Fruit fly (Drosophila melanogaster) whole organism, embryonic: ENCODE results near the gene GC.

Experiments
- CG10543 ChIP-seq: fragments of 200-800 bp; sonication (Bioruptor generic); optimal IDR thresholded peaks from 3 replicates; lab custom pipeline; 2017; ENCODE audit warnings: missing biosample characterization, mild to moderate bottlenecking, missing genetic modification characterization, moderate library complexity
- CG12219 ChIP-seq: fragments of 200-800 bp; sonication (Bioruptor generic); optimal IDR thresholded peaks from 3 replicates; lab custom pipeline; 2018; ENCODE audit warnings: missing biosample characterization, mild to moderate bottlenecking, missing genetic modification characterization
- CG13287 ChIP-seq: fragments of 200-800 bp; sonication (Bioruptor generic); IDR thresholded peaks from 2 replicates; pipeline ENCODE4 v1.3.6; 2022; ENCODE audit warnings: missing biosample characterization, missing genetic modification characterization; ENCODE audit not compliant: partially characterized antibody
- CG14050 ChIP-seq: fragments of 200-800 bp; sonication (Bioruptor generic); IDR thresholded peaks from 3 replicates; pipeline ENCODE4 v1.3.6; 2022; ENCODE audit warnings: missing biosample characterization, missing genetic modification characterization
- CG15514 ChIP-seq: fragments of 200-800 bp; sonication (Bioruptor generic); optimal IDR thresholded peaks from 3 replicates; lab custom pipeline; 2017; ENCODE audit warnings: missing biosample characterization, missing genetic modification characterization, mild to moderate bottlenecking, moderate library complexity, missing genetic modification reagents
- CG16813 ChIP-seq: fragments of 200-800 bp; sonication (Bioruptor generic); IDR thresholded peaks from 3 replicates; pipeline ENCODE4 v1.3.6; 2022; ENCODE audit warnings: missing biosample characterization, missing genetic modification characterization; ENCODE audit not compliant: partially characterized antibody
- CG2199 ChIP-seq: fragments of 200-800 bp; sonication (Bioruptor generic); IDR thresholded peaks from 3 replicates; pipeline ENCODE4 v1.3.6; 2022; ENCODE audit warnings: missing biosample characterization, missing genetic modification characterization
- CG31224 ChIP-seq: fragments of 200-800 bp; sonication (Bioruptor generic); IDR thresholded peaks from 2 replicates; pipeline ENCODE4 v1.3.6; 2022; ENCODE audit warnings: missing biosample characterization, missing genetic modification characterization
- CG6272 ChIP-seq: fragments of 200-800 bp; sonication (Bioruptor generic); IDR thresholded peaks from 2 replicates; pipeline ENCODE4 v1.3.6; 2022; ENCODE audit warnings: missing biosample characterization, missing genetic modification characterization
- CG9797 ChIP-seq: fragments of 200-800 bp; sonication (Bioruptor generic); optimal IDR thresholded peaks from 3 replicates; lab custom pipeline; 2018; ENCODE audit warnings: missing biosample characterization, mild to moderate bottlenecking, missing genetic modification characterization
- Dbx ChIP-seq: fragments of 200-800 bp; sonication (Bioruptor generic); IDR thresholded peaks from 3 replicates; pipeline ENCODE4 v1.3.6; 2022; ENCODE audit warnings: missing biosample characterization, missing genetic modification characterization
- Deaf1 ChIP-seq: fragments of 200-800 bp; optimal IDR thresholded peaks from 3 replicates; lab custom pipeline; 2019; ENCODE audit warnings: missing biosample characterization, mild to moderate bottlenecking, missing genetic modification characterization, moderate library complexity
- Dip2 ChIP-seq: fragments of 200-800 bp; sonication (Bioruptor generic); IDR thresholded peaks from 2 replicates; pipeline ENCODE4 v1.3.6; 2022; ENCODE audit warnings: missing biosample characterization, missing genetic modification characterization
- E2f2 ChIP-seq: fragments of 200-800 bp; sonication (Bioruptor generic); IDR thresholded peaks from 2 replicates; pipeline ENCODE4 v1.3.6; 2022; ENCODE audit warnings: missing biosample characterization, missing genetic modification characterization
- H15 ChIP-seq: fragments of 200-800 bp; sonication (Bioruptor generic); IDR thresholded peaks from 3 replicates; pipeline ENCODE4 v1.3.6; 2022; ENCODE audit warnings: missing biosample characterization, missing genetic modification characterization
- HmgD ChIP-seq: fragments of 200-800 bp; sonication (Bioruptor generic); optimal IDR thresholded peaks from 3 replicates; lab custom pipeline; 2016; ENCODE audit warnings: missing biosample characterization, missing genetic modification characterization
- Jarid2 ChIP-seq: fragments of 200-800 bp; sonication (Bioruptor generic); optimal IDR thresholded peaks from 3 replicates; lab custom pipeline; 2017; ENCODE audit warnings: mild to moderate bottlenecking, missing biosample characterization, missing genetic modification reagents, missing genetic modification characterization
- Nf-YA ChIP-seq: fragments of 200-800 bp; sonication (Bioruptor generic); IDR thresholded peaks from 2 replicates; pipeline ENCODE4 v1.3.6; 2022; ENCODE audit warnings: missing biosample characterization, missing genetic modification characterization
- Oli ChIP-seq: fragments of 200-800 bp; sonication (Bioruptor generic); optimal IDR thresholded peaks from 2 replicates; lab custom pipeline; 2018; ENCODE audit warnings: missing biosample characterization, mild to moderate bottlenecking, missing genetic modification characterization, moderate library complexity
- Six4 ChIP-seq: fragments of 200-800 bp; sonication (Bioruptor generic); optimal IDR thresholded peaks from 2 replicates; lab custom pipeline; 2016; ENCODE audit warnings: missing biosample characterization, missing genetic modification characterization
- Ssrp ChIP-seq: fragments of 200-800 bp; sonication (Bioruptor generic); optimal IDR thresholded peaks from 2 replicates; lab custom pipeline; 2018; ENCODE audit warnings: missing biosample characterization, mild to moderate bottlenecking, missing genetic modification characterization, moderate library complexity
- Trl ChIP-seq, 3 experiments: fragments of >200 bp in 2 of 3; fragments of 200-800 bp in 1 of 3; sonication (Bioruptor generic) in 1 of 3; optimal IDR thresholded peaks; 2 replicates in 1 of 3; 3 replicates in 2 of 3; lab custom pipeline; 2016 to 2017; ENCODE audit warnings: missing biosample characterization in 1 of 3, missing genetic modification characterization in 1 of 3
- al ChIP-seq: fragments of 200-800 bp; sonication (Bioruptor generic); IDR thresholded peaks from 2 replicates; pipeline ENCODE4 v1.3.6; 2022; ENCODE audit warnings: missing biosample characterization, missing genetic modification characterization
- bbx ChIP-seq: fragments of 200-800 bp; sonication (Bioruptor generic); IDR thresholded peaks from 2 replicates; pipeline ENCODE4 v1.3.6; 2022; ENCODE audit warnings: missing biosample characterization, missing genetic modification characterization; ENCODE audit not compliant: partially characterized antibody
- ci ChIP-seq: fragments of 200-800 bp; sonication (Bioruptor generic); IDR thresholded peaks from 3 replicates; pipeline ENCODE4 v1.3.6; 2022; ENCODE audit warnings: missing biosample characterization, missing genetic modification characterization
- crol ChIP-seq: fragments of 200-800 bp; sonication (Bioruptor generic); IDR thresholded peaks from 2 replicates; pipeline ENCODE4 v1.3.6; 2022; ENCODE audit warnings: missing biosample characterization, missing genetic modification characterization
- emc ChIP-seq: fragments of 200-800 bp; sonication (Bioruptor generic); optimal IDR thresholded peaks from 2 replicates; lab custom pipeline; 2016; ENCODE audit warnings: missing biosample characterization, missing genetic modification characterization
- eyg ChIP-seq: fragments of 200-800 bp; sonication (Bioruptor generic); optimal IDR thresholded peaks from 3 replicates; lab custom pipeline; 2016; ENCODE audit warnings: missing biosample characterization, missing genetic modification characterization
- fd102C ChIP-seq: fragments of 200-800 bp; sonication (Bioruptor generic); optimal IDR thresholded peaks from 2 replicates; lab custom pipeline; 2018; ENCODE audit warnings: missing biosample characterization, mild to moderate bottlenecking, missing genetic modification characterization, moderate library complexity
- fd3F ChIP-seq: fragments of 200-800 bp; sonication (Bioruptor generic); optimal IDR thresholded peaks from 2 replicates; lab custom pipeline; 2018; ENCODE audit warnings: missing biosample characterization, mild to moderate bottlenecking, missing genetic modification characterization, moderate library complexity
- gsb ChIP-seq: fragments of 200-800 bp; sonication (Bioruptor generic); IDR thresholded peaks from 2 replicates; pipeline ENCODE4 v1.3.6; 2022; ENCODE audit warnings: missing biosample characterization, missing genetic modification characterization
- hbn ChIP-seq: fragments of 200-800 bp; sonication (Bioruptor generic); IDR thresholded peaks from 2 replicates; pipeline ENCODE4 v1.3.6; 2022; ENCODE audit warnings: missing biosample characterization, missing genetic modification characterization; ENCODE audit not compliant: partially characterized antibody
- hth ChIP-seq: fragments of >200 bp; optimal IDR thresholded peaks from 2 replicates; lab custom pipeline; 2017; ENCODE audit warnings: inconsistent platforms
- lov ChIP-seq, 2 experiments: fragments of 200-800 bp in 1 of 2; fragments of >200 bp in 1 of 2; sonication (Bioruptor generic) in 1 of 2; IDR thresholded peaks in 1 of 2; optimal IDR thresholded peaks in 1 of 2; 2 replicates in 1 of 2; 3 replicates in 1 of 2; pipeline versions ENCODE4 v1.3.6 to Lab custom; 2017 to 2022; ENCODE audit warnings: missing biosample characterization in 1 of 2, missing genetic modification characterization in 1 of 2
- nom ChIP-seq: fragments of 200-800 bp; sonication (Bioruptor generic); optimal IDR thresholded peaks from 2 replicates; lab custom pipeline; 2017; ENCODE audit warnings: missing biosample characterization, missing genetic modification characterization, mild to moderate bottlenecking, moderate library complexity, missing genetic modification reagents
- pho ChIP-seq: fragments of 200-800 bp; sonication (Bioruptor generic); optimal IDR thresholded peaks from 2 replicates; lab custom pipeline; 2016; ENCODE audit warnings: missing biosample characterization, missing genetic modification characterization
- pros ChIP-seq: fragments of 200-800 bp; sonication (Bioruptor generic); optimal IDR thresholded peaks from 3 replicates; lab custom pipeline; 2019; ENCODE audit warnings: missing biosample characterization, mild to moderate bottlenecking, missing genetic modification characterization, moderate library complexity
- pzg ChIP-seq: fragments of 200-800 bp; sonication (Bioruptor generic); optimal IDR thresholded peaks from 3 replicates; lab custom pipeline; 2018; ENCODE audit warnings: missing biosample characterization, mild to moderate bottlenecking, missing genetic modification characterization, moderate library complexity
- repo ChIP-seq: fragments of 200-800 bp; sonication (Bioruptor generic); optimal IDR thresholded peaks from 2 replicates; lab custom pipeline; 2016; ENCODE audit warnings: missing biosample characterization, missing genetic modification characterization
- seq ChIP-seq: fragments of 200-800 bp; sonication (Bioruptor generic); IDR thresholded peaks from 2 replicates; pipeline ENCODE4 v1.3.6; 2022; ENCODE audit warnings: missing biosample characterization, missing genetic modification characterization
- sisA ChIP-seq: fragments of 200-800 bp; sonication (Bioruptor generic); IDR thresholded peaks from 2 replicates; pipeline ENCODE4 v1.3.6; 2022; ENCODE audit warnings: missing biosample characterization, missing genetic modification characterization
- slbo ChIP-seq: fragments of 200-800 bp; sonication (Bioruptor generic); IDR thresholded peaks from 2 replicates; pipeline ENCODE4 v1.3.6; 2022; ENCODE audit warnings: missing biosample characterization, missing genetic modification characterization
- so ChIP-seq: fragments of 200-800 bp; sonication (Bioruptor generic); IDR thresholded peaks from 3 replicates; pipeline ENCODE4 v1.3.6; 2022; ENCODE audit warnings: missing biosample characterization, missing genetic modification characterization
- stc ChIP-seq: fragments of 200-800 bp; sonication (Bioruptor generic); IDR thresholded peaks from 2 replicates; pipeline ENCODE4 v1.3.6; 2022; ENCODE audit warnings: missing biosample characterization, missing genetic modification characterization
- stwl ChIP-seq: fragments of 200-800 bp; sonication (Bioruptor generic); optimal IDR thresholded peaks from 3 replicates; lab custom pipeline; 2018; ENCODE audit warnings: missing biosample characterization, mild to moderate bottlenecking, missing genetic modification characterization, moderate library complexity
- sug ChIP-seq: fragments of 200-800 bp; optimal IDR thresholded peaks from 2 replicates; lab custom pipeline; 2019; ENCODE audit warnings: missing biosample characterization, mild to moderate bottlenecking, missing genetic modification characterization, moderate library complexity
- tx ChIP-seq: fragments of 200-800 bp; sonication (Bioruptor generic); optimal IDR thresholded peaks from 2 replicates; lab custom pipeline; 2016; ENCODE audit warnings: missing biosample characterization, missing genetic modification characterization
- zen ChIP-seq: fragments of 200-800 bp; sonication (Bioruptor generic); optimal IDR thresholded peaks from 3 replicates; lab custom pipeline; 2018; ENCODE audit warnings: missing biosample characterization, mild to moderate bottlenecking, missing genetic modification characterization, moderate library complexity
- zen2 ChIP-seq: fragments of 200-800 bp; sonication (Bioruptor generic); IDR thresholded peaks from 3 replicates; pipeline ENCODE4 v1.3.6; 2022; ENCODE audit warnings: missing biosample characterization, missing genetic modification characterization; ENCODE audit not compliant: partially characterized antibody

The GC gene

dm6 chr3L:1648690-1649355 is 19.7 kb upstream of the GC start, which contains the start of gene CG13920 (continued):
- TF ChIP-seq bbx (GFP tag; lab: Robert Waterston, UW) = peak; percentile 21; the same call in 1 of the 2 replicates
- TF ChIP-seq CG2199 = no peak
- 0 out of 2 replicates have a peak, but pooled peaks have one; percentile 11 for TF ChIP-seq E2f2 (GFP tag; lab: Robert Waterston, UW)
- TF ChIP-seq Dbx (GFP tag; lab: Robert Waterston, UW) = 0 out of 3 replicates have a peak, but pooled peaks have one; percentile 34
- TF ChIP-seq Oli (tag; lab: Kevin White, UChicago) = no peak
- peak; percentile 27 for TF ChIP-seq CG15514 (GFP tag; lab: Kevin White, UChicago)
- peak; percentile 78 for TF ChIP-seq crol (GFP tag; lab: Robert Waterston, UW)
- no peak for TF ChIP-seq CG16813 (GFP tag; lab: Robert Waterston, UW)
- TF ChIP-seq CG31224 (GFP tag; lab: Robert Waterston, UW) = no peak
- no peak for TF ChIP-seq CG14050 (GFP tag; lab: Robert Waterston, UW)
- TF ChIP-seq H15 = no peak
- TF ChIP-seq sisA (GFP tag; lab: Robert Waterston, UW) = no peak
- TF ChIP-seq CG10543 (GFP tag; lab: Kevin White, UChicago) = peak; percentile 72
- TF ChIP-seq Trl (optimal IDR thresholded peaks at IDR 0.05; lab: Kevin White, UChicago) = peak; percentile 59 to 62
- TF ChIP-seq Trl (GFP tag; optimal IDR thresholded peaks at IDR 0.05; lab: Kevin White, UChicago) = no peak
- TF ChIP-seq repo = no peak
- no peak for TF ChIP-seq fd102C (GFP tag; lab: Kevin White, UChicago)
- TF ChIP-seq gsb (GFP tag; lab: Robert Waterston, UW) = no peak
- no peak for TF ChIP-seq lov (optimal IDR thresholded peaks at IDR 0.05; lab: Kevin White, UChicago)
- no peak for TF ChIP-seq lov (GFP tag; IDR thresholded peaks at IDR 0.05; lab: Robert Waterston, UW)
- no peak for TF ChIP-seq emc
- TF ChIP-seq pho (GFP tag; lab: Kevin White, UChicago) = no peak
- TF ChIP-seq pzg (GFP tag; lab: Kevin White, UChicago) = peak; percentile 3
- TF ChIP-seq Nf-YA (GFP tag; lab: Robert Waterston, UW) = no peak
- no peak for TF ChIP-seq ci (GFP tag; lab: Robert Waterston, UW)
- TF ChIP-seq Dip2 (GFP tag; lab: Robert Waterston, UW) = no peak
- peak; percentile 13; the same call in 1 of the 2 replicates for TF ChIP-seq CG13287 (GFP tag; lab: Robert Waterston, UW)
- no peak for TF ChIP-seq stwl (tag; lab: Kevin White, UChicago)
- no peak for TF ChIP-seq HmgD (GFP tag; lab: Kevin White, UChicago)
- TF ChIP-seq nom = no peak
- TF ChIP-seq zen (tag; lab: Kevin White, UChicago) = no peak
- TF ChIP-seq zen2 (GFP tag; lab: Robert Waterston, UW) = no peak
- TF ChIP-seq Deaf1 (tag; lab: Kevin White, UChicago) = peak; percentile 91
- TF ChIP-seq Ssrp (tag; lab: Kevin White, UChicago) = no peak
- TF ChIP-seq seq (GFP tag; lab: Robert Waterston, UW) = peak; percentile 85
- TF ChIP-seq CG12219 = no peak
- TF ChIP-seq Six4 (GFP tag; lab: Kevin White, UChicago) = no peak
- TF ChIP-seq tx (GFP tag; lab: Kevin White, UChicago) = no peak
- TF ChIP-seq slbo (GFP tag; lab: Robert Waterston, UW) = no peak
- no peak for TF ChIP-seq al (GFP tag; lab: Robert Waterston, UW)
- TF ChIP-seq fd3F (GFP tag; lab: Kevin White, UChicago) = no peak
- no peak for TF ChIP-seq stc (GFP tag; lab: Robert Waterston, UW)
- no peak for TF ChIP-seq eyg (GFP tag; lab: Kevin White, UChicago)
- peak; percentile 59 for TF ChIP-seq sug (tag; lab: Kevin White, UChicago)
- peak; percentile 94 for TF ChIP-seq pros (GFP tag; lab: Kevin White, UChicago)
- no peak for TF ChIP-seq CG6272 (GFP tag; lab: Robert Waterston, UW)
- no peak for TF ChIP-seq CG9797 (GFP tag; lab: Kevin White, UChicago)
- no peak for TF ChIP-seq so
- TF ChIP-seq hbn = no peak
- no peak for TF ChIP-seq hth (lab: Kevin White, UChicago)
- peak; percentile 34 for TF ChIP-seq Jarid2 (GFP tag; lab: Kevin White, UChicago)
